Worm (Caenorhabditis elegans) whole organism, L1 larva: ENCODE results near the gene C17H11.5.

Experiments used
- C04F5.9 ChIP-seq: sonication (generic microtip); optimal IDR thresholded peaks from 2 replicates; lab custom pipeline; 2016; ENCODE audit warnings: missing genetic modification characterization, missing compliant biosample characterization
- C34B4.2 ChIP-seq: sonication (generic microtip); optimal IDR thresholded peaks from 2 replicates; lab custom pipeline; 2017; ENCODE audit warnings: mild to moderate bottlenecking, missing genetic modification characterization, missing compliant biosample characterization
- aha-1 ChIP-seq: fragments of 150-350 bp; optimal IDR thresholded peaks from 2 replicates; lab custom pipeline; 2014; ENCODE audit warnings: missing biosample characterization, missing genetic modification characterization
- alr-1 ChIP-seq: fragments of 200-800 bp; sonication (Bioruptor generic); optimal IDR thresholded peaks from 2 replicates; lab custom pipeline; 2018; ENCODE audit warnings: borderline replicate concordance, mild to moderate bottlenecking, missing genetic modification characterization, missing compliant biosample characterization
- ama-1 ChIP-seq: fragments of 150-350 bp; optimal IDR thresholded peaks from 2 replicates; lab custom pipeline; 2014
- ceh-63 ChIP-seq: fragments of 200-800 bp; sonication (Bioruptor generic); optimal IDR thresholded peaks from 2 replicates; lab custom pipeline; 2018; ENCODE audit warnings: mild to moderate bottlenecking, missing genetic modification characterization, missing compliant biosample characterization
- ceh-88 ChIP-seq: fragments of 200-800 bp; sonication (Bioruptor generic); IDR thresholded peaks from 2 replicates; pipeline ENCODE4 v1.3.6; 2022; ENCODE audit warnings: missing genetic modification characterization, missing compliant biosample characterization
- ceh-90 ChIP-seq: sonication (generic microtip); optimal IDR thresholded peaks from 2 replicates; lab custom pipeline; 2016; ENCODE audit warnings: missing genetic modification characterization, missing compliant biosample characterization
- efl-1 ChIP-seq, 4 experiments: fragments of 150-350 bp; optimal IDR thresholded peaks in 3 of 4; peaks in 1 of 4; 1 replicate in 1 of 4; 2 replicates in 3 of 4; lab custom pipeline; 2014; ENCODE audit warnings: missing biosample characterization in 2 of 4, missing genetic modification characterization in 2 of 4, missing genetic modification reagents in 2 of 4
- efl-3 ChIP-seq: fragments of 200-800 bp; sonication (Bioruptor generic); optimal IDR thresholded peaks from 2 replicates; lab custom pipeline; 2018; ENCODE audit warnings: mild to moderate bottlenecking, missing genetic modification characterization, missing compliant biosample characterization
- egl-13 ChIP-seq: sonication (generic microtip); optimal IDR thresholded peaks from 2 replicates; lab custom pipeline; 2016; ENCODE audit warnings: missing genotype, missing genetic modification reagents, missing genetic modification characterization, missing compliant biosample characterization
- egl-27 ChIP-seq, 2 experiments: fragments of 150-350 bp in 1 of 2; sonication (generic microtip); optimal IDR thresholded peaks; 3 replicates each; lab custom pipeline; 2017 to 2018; ENCODE audit warnings: missing biosample characterization in 2 of 2, missing genetic modification characterization in 2 of 2, missing genetic modification reagents in 2 of 2
- elt-2 ChIP-seq: sonication (generic microtip); optimal IDR thresholded peaks from 2 replicates; lab custom pipeline; 2016; ENCODE audit warnings: missing genetic modification characterization, mild to moderate bottlenecking, inconsistent platforms, missing compliant biosample characterization, missing genetic modification reagents
- elt-3 ChIP-seq, 6 experiments: fragments of 150-350 bp in 1 of 6; sonication (generic microtip); optimal IDR thresholded peaks; 2 replicates each; lab custom pipeline; 2017 to 2018; ENCODE audit warnings: missing biosample characterization in 6 of 6, missing genetic modification characterization in 6 of 6, inconsistent platforms in 1 of 6
- fkh-10 ChIP-seq: sonication (generic microtip); optimal IDR thresholded peaks from 2 replicates; lab custom pipeline; 2017; ENCODE audit warnings: missing biosample characterization, missing genetic modification reagents, missing genetic modification characterization
- fkh-4 ChIP-seq: sonication (generic microtip); optimal IDR thresholded peaks from 2 replicates; lab custom pipeline; 2016; ENCODE audit warnings: missing compliant biosample characterization, missing genetic modification characterization, borderline replicate concordance
- hlh-17 ChIP-seq: fragments of 200-800 bp; sonication (Bioruptor generic); optimal IDR thresholded peaks from 2 replicates; lab custom pipeline; 2018; ENCODE audit warnings: missing genetic modification characterization, mild to moderate bottlenecking, missing compliant biosample characterization, moderate library complexity, borderline replicate concordance
- hlh-4 ChIP-seq: sonication (generic microtip); optimal IDR thresholded peaks from 2 replicates; lab custom pipeline; 2016; ENCODE audit warnings: mild to moderate bottlenecking, missing genetic modification characterization, missing compliant biosample characterization
- hpl-2 ChIP-seq: fragments of 150-350 bp; optimal IDR thresholded peaks from 2 replicates; lab custom pipeline; 2014; ENCODE audit warnings: missing biosample characterization, missing genetic modification reagents, missing genetic modification characterization
- irx-1 ChIP-seq: sonication (generic microtip); optimal IDR thresholded peaks from 2 replicates; lab custom pipeline; 2016; ENCODE audit warnings: missing genetic modification characterization, missing compliant biosample characterization
- jun-1 ChIP-seq: fragments of 150-350 bp; optimal IDR thresholded peaks from 2 replicates; lab custom pipeline; 2014; ENCODE audit warnings: missing biosample characterization, missing genetic modification reagents, missing genetic modification characterization
- lin-35 ChIP-seq, 2 experiments: fragments of 150-350 bp; optimal IDR thresholded peaks; 2 replicates each; lab custom pipeline; 2014; ENCODE audit warnings: missing biosample characterization in 2 of 2, missing genetic modification characterization in 2 of 2, missing genetic modification reagents in 2 of 2
- lsy-2 ChIP-seq, 2 experiments: fragments of 150-350 bp; optimal IDR thresholded peaks; 2 replicates each; lab custom pipeline; 2014; ENCODE audit warnings: missing biosample characterization in 2 of 2, missing genetic modification characterization in 2 of 2
- mef-2 ChIP-seq: fragments of 150-350 bp; optimal IDR thresholded peaks from 2 replicates; lab custom pipeline; 2014; ENCODE audit warnings: missing biosample characterization, missing genetic modification characterization
- mep-1 ChIP-seq: fragments of 150-350 bp; optimal IDR thresholded peaks from 2 replicates; lab custom pipeline; 2014; ENCODE audit warnings: missing biosample characterization, missing genetic modification characterization
- nhr-12 ChIP-seq: sonication (generic microtip); optimal IDR thresholded peaks from 2 replicates; lab custom pipeline; 2017; ENCODE audit warnings: missing biosample characterization, missing genetic modification characterization
- nhr-19 ChIP-seq: fragments of 200-800 bp; sonication (Bioruptor generic); conservative IDR thresholded peaks from 2 replicates; pipeline ENCODE4 v1.3.6; 2022; ENCODE audit warnings: missing genetic modification characterization, missing compliant biosample characterization
- nhr-20 ChIP-seq: sonication (generic microtip); optimal IDR thresholded peaks from 2 replicates; lab custom pipeline; 2016; ENCODE audit warnings: mild to moderate bottlenecking, missing genetic modification characterization, missing compliant biosample characterization
- nhr-47 ChIP-seq: sonication (generic microtip); optimal IDR thresholded peaks from 2 replicates; lab custom pipeline; 2016; ENCODE audit warnings: mild to moderate bottlenecking, missing genetic modification characterization, moderate library complexity, missing compliant biosample characterization
- nhr-85 ChIP-seq: sonication (generic microtip); peaks from one replicate; lab custom pipeline; 2016; ENCODE audit warnings: missing genetic modification characterization, inconsistent platforms, missing compliant biosample characterization
- nhr-90 ChIP-seq: sonication (generic microtip); optimal IDR thresholded peaks from 2 replicates; lab custom pipeline; 2016; ENCODE audit warnings: mild to moderate bottlenecking, missing genetic modification characterization, missing compliant biosample characterization; ENCODE audit not compliant: poor library complexity
- pag-3 ChIP-seq: sonication (generic microtip); optimal IDR thresholded peaks from 2 replicates; lab custom pipeline; 2017; ENCODE audit warnings: missing genetic modification characterization, mild to moderate bottlenecking, missing compliant biosample characterization, antibody characterized with exemption, borderline replicate concordance; ENCODE audit not compliant: insufficient read depth
- pax-3 ChIP-seq: fragments of 200-800 bp; sonication (Bioruptor generic); optimal IDR thresholded peaks from 2 replicates; lab custom pipeline; 2018; ENCODE audit warnings: mild to moderate bottlenecking, missing genetic modification characterization, moderate library complexity, missing compliant biosample characterization
- skn-1 ChIP-seq: fragments of 150-350 bp; optimal IDR thresholded peaks from 2 replicates; lab custom pipeline; 2014; ENCODE audit warnings: missing biosample characterization, missing genetic modification characterization
- sox-4 ChIP-seq: sonication (generic microtip); optimal IDR thresholded peaks from 2 replicates; lab custom pipeline; 2016; ENCODE audit warnings: missing genetic modification characterization, missing compliant biosample characterization
- sptf-1 ChIP-seq: fragments of 150-350 bp; optimal IDR thresholded peaks from 2 replicates; lab custom pipeline; 2014; ENCODE audit warnings: missing biosample characterization, missing genetic modification characterization
- sup-37 ChIP-seq: fragments of 200-800 bp; sonication (Bioruptor generic); optimal IDR thresholded peaks from 2 replicates; lab custom pipeline; 2018; ENCODE audit warnings: mild to moderate bottlenecking, missing genetic modification characterization, missing compliant biosample characterization
- swsn-7 ChIP-seq: sonication (generic microtip); optimal IDR thresholded peaks from 2 replicates; lab custom pipeline; 2016; ENCODE audit warnings: missing genetic modification characterization, missing compliant biosample characterization
- unc-86 ChIP-seq: sonication (generic microtip); optimal IDR thresholded peaks from 2 replicates; lab custom pipeline; 2016; ENCODE audit warnings: missing genetic modification characterization, missing compliant biosample characterization
- xbp-1 ChIP-seq: sonication (generic microtip); optimal IDR thresholded peaks from 2 replicates; lab custom pipeline; 2016; ENCODE audit warnings: missing genetic modification characterization, missing compliant biosample characterization
- ztf-11 ChIP-seq, 2 experiments: sonication (generic microtip); optimal IDR thresholded peaks; 2 replicates each; lab custom pipeline; 2016 to 2017; ENCODE audit warnings: missing genetic modification characterization in 2 of 2, missing biosample characterization in 1 of 2, missing compliant biosample characterization in 1 of 2

Gene C17H11.5

ce11 chrX:8150621-8151020, 34.3 kb downstream of the C17H11.5 start, which contains the start of gene F22F1.2:
Gene F22F1.2 (minus strand): TSS chrX:8150721.
- TF ChIP-seq swsn-7 (tag; lab: Kevin White, UChicago), result no peak
- no peak for TF ChIP-seq C34B4.2 (tag; lab: Kevin White, UChicago)
- no peak for TF ChIP-seq nhr-47 (tag; lab: Kevin White, UChicago)

- peak; percentile 8 for TF ChIP-seq mep-1
- TF ChIP-seq egl-13 (tag; lab: Kevin White, UChicago), result no peak
- no peak for TF ChIP-seq hpl-2 (GFP tag; lab: Kevin White, UChicago)
These were observed 35.9 kb downstream of the C17H11.5 start for ce11 chrX:8148993-8149392.

ce11 chrX:8147398-8147797, 37.5 kb downstream of the C17H11.5 start, which contains the start of gene C02B8.1:
Gene C02B8.1 (plus strand): TSS chrX:8147698.
- TF ChIP-seq nhr-85 (tag; lab: Kevin White, UChicago) (no peak), ama-1 (lab: Kevin White, UChicago) (no peak), irx-1 (no peak), ztf-11 (tag; optimal IDR thresholded peaks at IDR 0.05; lab: Kevin White, UChicago) (no peak), efl-1 (optimal IDR thresholded peaks at IDR 0.05; lab: Kevin White, UChicago) (no peak), efl-1 (GFP tag; optimal IDR thresholded peaks at IDR 0.05 in 1 of 2; lab: Kevin White, UChicago) (peak in 1 of 2 experiments; percentile 6)
- TF ChIP-seq, all 84 proteins: peak for 1

ce11 chrX:8139146-8139545, 45.8 kb downstream of the C17H11.5 start, which contains the start of gene C02B8.3:
Gene C02B8.3 (plus strand): TSS chrX:8139446.
- TF ChIP-seq jun-1 (tag; lab: Kevin White, UChicago) (no peak), efl-1 (optimal IDR thresholded peaks at IDR 0.05; lab: Kevin White, UChicago) (no peak), efl-1 (GFP tag; optimal IDR thresholded peaks at IDR 0.05 in 1 of 2; lab: Kevin White, UChicago) (no peak), nhr-85 (tag; lab: Kevin White, UChicago) (no peak), elt-2 (tag; lab: Kevin White, UChicago) (no peak), nhr-19 (no peak), C04F5.9 (tag; lab: Kevin White, UChicago) (no peak), sptf-1 (tag; lab: Kevin White, UChicago) (no peak), ceh-88 (GFP tag; lab: Robert Waterston, UW) (no peak), pag-3 (tag; lab: Kevin White, UChicago) (no peak), hlh-4 (tag; lab: Kevin White, UChicago) (no peak), aha-1 (tag; lab: Kevin White, UChicago) (no peak), mef-2 (no peak)

- TF ChIP-seq ceh-63 (no peak), ztf-11 (tag; optimal IDR thresholded peaks at IDR 0.05; lab: Kevin White, UChicago) (no peak), aha-1 (tag; lab: Kevin White, UChicago) (no peak), C34B4.2 (tag; lab: Kevin White, UChicago) (no peak), sup-37 (no peak), irx-1 (no peak), mef-2 (no peak), xbp-1 (no peak), egl-13 (tag; lab: Kevin White, UChicago) (no peak), pax-3 (tag; lab: Kevin White, UChicago) (no peak), ceh-90 (no peak), skn-1 (no peak), efl-3 (GFP tag; lab: Kevin White, UChicago) (no peak)
These were observed 47.2 kb downstream of the C17H11.5 start, which contains the start of gene C02B8.7 for ce11 chrX:8137779-8138178. Gene C02B8.7 (minus strand): TSS chrX:8137879.

ce11 chrX:8136276-8136891, 48.6 kb downstream of the C17H11.5 start, which contains the start of gene C02B8.6:
Gene C02B8.6 (minus strand): TSS chrX:8136326.
- TF ChIP-seq egl-27 (tag; optimal IDR thresholded peaks at IDR 0.05; lab: Kevin White, UChicago) (no peak), lsy-2 (tag; optimal IDR thresholded peaks at IDR 0.05; lab: Kevin White, UChicago) (peak; percentile 9 to 65), lin-35 (GFP tag; optimal IDR thresholded peaks at IDR 0.05; lab: Kevin White, UChicago) (peak; percentile 24 to 60), fkh-4 (tag; lab: Kevin White, UChicago) (no peak), hlh-17 (no peak), nhr-90 (tag; lab: Kevin White, UChicago) (no peak), fkh-10 (GFP tag; lab: Kevin White, UChicago) (no peak), alr-1 (tag; lab: Kevin White, UChicago) (no peak), nhr-20 (tag; lab: Kevin White, UChicago) (peak; percentile 25), unc-86 (tag; lab: Kevin White, UChicago) (no peak), nhr-12 (no peak), elt-3 (tag; optimal IDR thresholded peaks at IDR 0.05; lab: Kevin White, UChicago) (peak in 1 of 6 experiments; percentile 21), aha-1 (tag; lab: Kevin White, UChicago) (no peak), C04F5.9 (tag; lab: Kevin White, UChicago) (no peak), sox-4 (tag; lab: Kevin White, UChicago) (no peak), ceh-63 (no peak)
